Fruit fly (Drosophila melanogaster) whole organism, adult: ENCODE data around the gene sds22.
A peak's percentile ranks its signal among the peaks of the same experiment; 100 is the strongest.

ENCODE experiments used
- CG11617 ChIP-seq: fragments of 200-800 bp; sonication (Bioruptor generic); optimal IDR thresholded peaks from 2 replicates; lab custom pipeline; 2017; ENCODE audit warnings: mild to moderate bottlenecking, missing biosample characterization, missing genetic modification reagents, missing genetic modification characterization
- CG12768 ChIP-seq: fragments of 200-800 bp; sonication (Bioruptor generic); optimal IDR thresholded peaks from 2 replicates; lab custom pipeline; 2017; ENCODE audit warnings: missing biosample characterization, missing genetic modification characterization, mild to moderate bottlenecking, moderate library complexity, missing genetic modification reagents
- CG14711 ChIP-seq: fragments of 200-800 bp; sonication (Bioruptor generic); optimal IDR thresholded peaks from 2 replicates; lab custom pipeline; 2018; ENCODE audit warnings: missing biosample characterization, mild to moderate bottlenecking, missing genetic modification characterization, moderate library complexity
- CG1620 ChIP-seq: fragments of 200-800 bp; sonication (Bioruptor generic); optimal IDR thresholded peaks from 2 replicates; lab custom pipeline; 2016; ENCODE audit warnings: missing biosample characterization, missing genetic modification characterization
- CG33017 ChIP-seq: fragments of 200-800 bp; sonication (Bioruptor generic); optimal IDR thresholded peaks from 2 replicates; lab custom pipeline; 2018; ENCODE audit warnings: missing biosample characterization, mild to moderate bottlenecking, missing genetic modification characterization, moderate library complexity
- CG5204 ChIP-seq: fragments of 200-800 bp; sonication (Bioruptor generic); optimal IDR thresholded peaks from 2 replicates; lab custom pipeline; 2016; ENCODE audit warnings: missing biosample characterization, missing genetic modification characterization
- CG7045 ChIP-seq: fragments of 200-800 bp; sonication (Bioruptor generic); optimal IDR thresholded peaks from 2 replicates; lab custom pipeline; 2017; ENCODE audit warnings: missing biosample characterization, mild to moderate bottlenecking, missing genetic modification characterization
- CG7101 ChIP-seq: fragments of 200-800 bp; sonication (Bioruptor generic); optimal IDR thresholded peaks from 2 replicates; lab custom pipeline; 2018; ENCODE audit warnings: missing biosample characterization, mild to moderate bottlenecking, missing genetic modification characterization, moderate library complexity
- Clk ChIP-seq: fragments of 200-800 bp; sonication (Bioruptor generic); optimal IDR thresholded peaks from 2 replicates; lab custom pipeline; 2017; ENCODE audit warnings: missing biosample characterization, missing genetic modification characterization
- Crg-1 ChIP-seq: fragments of 200-800 bp; sonication (Bioruptor generic); optimal IDR thresholded peaks from 2 replicates; lab custom pipeline; 2016; ENCODE audit warnings: missing biosample characterization, missing genetic modification characterization
- Hr96 ChIP-seq: fragments of 200-800 bp; sonication (Bioruptor generic); optimal IDR thresholded peaks from 2 replicates; lab custom pipeline; 2016; ENCODE audit warnings: missing biosample characterization, missing genetic modification characterization
- Mnt ChIP-seq: fragments of 200-800 bp; sonication (Bioruptor generic); optimal IDR thresholded peaks from 2 replicates; lab custom pipeline; 2016; ENCODE audit warnings: missing biosample characterization, mild to moderate bottlenecking, missing genetic modification characterization
- bab1 ChIP-seq: fragments of 200-800 bp; sonication (Bioruptor generic); optimal IDR thresholded peaks from 3 replicates; lab custom pipeline; 2019; ENCODE audit warnings: missing biosample characterization, mild to moderate bottlenecking, missing genetic modification characterization, moderate library complexity
- cic ChIP-seq: fragments of 200-800 bp; sonication (Bioruptor generic); optimal IDR thresholded peaks from 2 replicates; lab custom pipeline; 2017; ENCODE audit warnings: missing biosample characterization, mild to moderate bottlenecking, missing genetic modification characterization, moderate library complexity
- cnc ChIP-seq, 2 experiments: fragments of >200 bp; optimal IDR thresholded peaks; 2 replicates each; lab custom pipeline; 2017
- kay ChIP-seq: fragments of 200-800 bp; sonication (Bioruptor generic); peaks from one replicate; lab custom pipeline; 2016; ENCODE audit warnings: missing biosample characterization, missing genetic modification characterization, borderline replicate concordance
- ovo ChIP-seq: fragments of 200-800 bp; sonication (Bioruptor generic); optimal IDR thresholded peaks from 2 replicates; lab custom pipeline; 2016; ENCODE audit warnings: missing biosample characterization, missing genetic modification characterization
- pad ChIP-seq: fragments of 200-800 bp; sonication (Bioruptor generic); optimal IDR thresholded peaks from 3 replicates; lab custom pipeline; 2017; ENCODE audit warnings: missing biosample characterization, missing genetic modification characterization, mild to moderate bottlenecking, moderate library complexity, missing genetic modification reagents
- tj ChIP-seq: fragments of 200-800 bp; sonication (Bioruptor generic); optimal IDR thresholded peaks from 3 replicates; lab custom pipeline; 2017; ENCODE audit warnings: missing biosample characterization, mild to moderate bottlenecking, missing genetic modification characterization, moderate library complexity
- toe ChIP-seq: fragments of 200-800 bp; sonication (Bioruptor generic); optimal IDR thresholded peaks from 2 replicates; lab custom pipeline; 2016; ENCODE audit warnings: missing biosample characterization, missing genetic modification characterization

sds22 gene

dm6 chr3R:17403188-17403587 is 11.8 kb downstream of the sds22 start, which contains the start of gene CG34279:
TSS of gene CG34279 (minus strand) at chr3R:17403288.
- no peak for TF ChIP-seq tj
- no peak for TF ChIP-seq ovo (GFP tag; lab: Kevin White, UChicago)
- no peak for TF ChIP-seq CG33017 (tag; lab: Kevin White, UChicago)

- TF ChIP-seq kay (GFP tag; lab: Kevin White, UChicago) (peak; percentile 58), Hr96 (GFP tag; lab: Kevin White, UChicago) (no peak)
These were observed 12.2 kb downstream of the sds22 start, which contains the start of gene CG34280 for dm6 chr3R:17403618-17404017. TSS of gene CG34280 (minus strand) at chr3R:17403718.

dm6 chr3R:17404155-17404554 is 12.8 kb downstream of the sds22 start:
- TF ChIP-seq CG12768 (no peak), CG1620 (GFP tag; lab: Kevin White, UChicago) (no peak), CG11617 (GFP tag; lab: Kevin White, UChicago) (no peak), pad (no peak), toe (no peak), ovo (GFP tag; lab: Kevin White, UChicago) (no peak), CG14711 (no peak), bab1 (no peak), CG7101 (tag; lab: Kevin White, UChicago) (no peak), Hr96 (GFP tag; lab: Kevin White, UChicago) (no peak), kay (GFP tag; lab: Kevin White, UChicago) (no peak), CG7045 (no peak), CG33017 (tag; lab: Kevin White, UChicago) (no peak), Mnt (no peak), cic (GFP tag; lab: Kevin White, UChicago) (no peak), cnc (optimal IDR thresholded peaks at IDR 0.05; lab: Kevin White, UChicago) (no peak)

DNA sequence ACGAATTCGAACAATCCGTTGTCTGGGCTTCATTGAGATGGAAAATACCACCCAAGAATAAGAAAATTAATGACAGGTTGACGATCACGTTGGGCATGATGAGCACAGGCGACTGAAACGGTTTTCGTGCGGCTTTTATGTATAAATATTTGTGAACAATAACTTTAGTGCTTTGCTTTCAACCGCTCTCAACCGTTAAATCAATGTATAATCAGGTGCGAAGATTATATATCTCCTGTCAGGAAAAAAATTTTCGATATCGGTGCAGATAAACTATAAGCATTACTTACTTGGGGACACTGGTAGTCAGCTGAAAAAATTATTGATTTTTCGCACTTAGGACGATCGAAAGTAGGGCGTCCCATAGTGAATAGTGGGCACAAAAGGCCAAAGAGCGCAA is 13.6 kb downstream of the sds22 start, which contains the start of gene CG42823:
TSS of gene CG42823 (minus strand) at position 101 of the 400 bp plus-strand sequence.
- no peak for TF ChIP-seq CG14711
- no peak for TF ChIP-seq CG1620 (GFP tag; lab: Kevin White, UChicago)
- no peak for TF ChIP-seq CG5204 (GFP tag; lab: Kevin White, UChicago)
- TF ChIP-seq CG7101 (tag; lab: Kevin White, UChicago) = no peak
- no peak for TF ChIP-seq kay (GFP tag; lab: Kevin White, UChicago)
- no peak for TF ChIP-seq ovo (GFP tag; lab: Kevin White, UChicago)
- TF ChIP-seq pad = no peak
- no peak for TF ChIP-seq cnc (optimal IDR thresholded peaks at IDR 0.05; lab: Kevin White, UChicago)
- no peak for TF ChIP-seq Crg-1 (GFP tag; lab: Kevin White, UChicago)
- TF ChIP-seq tj = no peak
- no peak for TF ChIP-seq CG7045

DNA sequence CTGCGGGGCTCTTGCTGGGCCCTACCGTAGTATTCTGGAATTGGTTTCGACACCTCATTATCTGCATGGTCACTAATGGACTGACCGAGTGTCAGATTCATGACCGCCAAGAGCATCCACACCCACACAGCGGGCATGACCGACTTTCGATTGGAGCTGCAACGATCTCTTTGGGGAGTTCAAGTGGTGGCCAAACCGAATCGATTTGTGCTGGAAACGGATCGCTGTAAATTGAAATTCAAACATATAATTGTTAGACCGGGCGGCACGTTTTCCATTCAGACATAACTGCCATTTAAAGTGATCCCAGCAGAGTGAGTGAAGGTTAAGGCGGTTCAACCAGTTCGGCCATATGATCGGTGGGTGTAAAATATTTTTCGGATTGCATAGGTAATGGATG is 15.0 kb downstream of the sds22 start, which contains the start of the genes CG42824 and CG42798:
TSS of gene CG42824 (minus strand) at position 101 of the 400 bp plus-strand sequence.
TSS of gene CG42798 (plus strand) at position 268 of the 400 bp plus-strand sequence.
- TF ChIP-seq ovo (GFP tag; lab: Kevin White, UChicago) = no peak
- no peak for TF ChIP-seq Hr96 (GFP tag; lab: Kevin White, UChicago)
- no peak for TF ChIP-seq CG14711
- TF ChIP-seq bab1 = no peak
- no peak for TF ChIP-seq CG12768
- no peak for TF ChIP-seq Crg-1 (GFP tag; lab: Kevin White, UChicago)
- no peak for TF ChIP-seq CG11617 (GFP tag; lab: Kevin White, UChicago)

- TF ChIP-seq cic (GFP tag; lab: Kevin White, UChicago) (no peak), CG7101 (tag; lab: Kevin White, UChicago) (no peak), CG12768 (no peak), toe (no peak), cnc (optimal IDR thresholded peaks at IDR 0.05; lab: Kevin White, UChicago) (no peak), Mnt (no peak), CG7045 (no peak), CG5204 (GFP tag; lab: Kevin White, UChicago) (no peak), CG33017 (tag; lab: Kevin White, UChicago) (no peak), pad (no peak), Clk (no peak), Crg-1 (GFP tag; lab: Kevin White, UChicago) (no peak), Hr96 (GFP tag; lab: Kevin White, UChicago) (no peak), bab1 (no peak), CG11617 (GFP tag; lab: Kevin White, UChicago) (no peak), CG14711 (no peak), tj (no peak), CG1620 (GFP tag; lab: Kevin White, UChicago) (no peak), kay (GFP tag; lab: Kevin White, UChicago) (no peak)
These were observed 16.2 kb downstream of the sds22 start, which contains the start of gene CG17283 for dm6 chr3R:17407576-17407975. TSS of gene CG17283 (plus strand) at chr3R:17407876.

dm6 chr3R:17409319-17409718 is 17.9 kb downstream of the sds22 start, which contains the start of gene CG5860:
TSS of gene CG5860 (plus strand) at chr3R:17409619.
- TF ChIP-seq Crg-1 (GFP tag; lab: Kevin White, UChicago) (no peak), tj (no peak), CG1620 (GFP tag; lab: Kevin White, UChicago) (no peak), bab1 (no peak), CG7045 (no peak), CG12768 (no peak), cic (GFP tag; lab: Kevin White, UChicago) (no peak), CG14711 (no peak), CG33017 (tag; lab: Kevin White, UChicago) (no peak), CG11617 (GFP tag; lab: Kevin White, UChicago) (no peak), Mnt (no peak)
